Worm (Caenorhabditis elegans): Measurements from ENCODE around the gene C06E8.5.

- TF ChIP-seq fax-1 (tag; optimal IDR thresholded peaks at IDR 0.05) (no peak), pqm-1 (tag; optimal IDR thresholded peaks at IDR 0.05) (no peak)
Measured at ce11 chrIII:7020500-7020899, 15.2 kb upstream of the C06E8.5 start, which contains the start of gene col-8.

Measured in whole organism, late embryonic.